Worm (Caenorhabditis elegans): ENCODE measurements around the gene Y44A6D.1.

DNA sequence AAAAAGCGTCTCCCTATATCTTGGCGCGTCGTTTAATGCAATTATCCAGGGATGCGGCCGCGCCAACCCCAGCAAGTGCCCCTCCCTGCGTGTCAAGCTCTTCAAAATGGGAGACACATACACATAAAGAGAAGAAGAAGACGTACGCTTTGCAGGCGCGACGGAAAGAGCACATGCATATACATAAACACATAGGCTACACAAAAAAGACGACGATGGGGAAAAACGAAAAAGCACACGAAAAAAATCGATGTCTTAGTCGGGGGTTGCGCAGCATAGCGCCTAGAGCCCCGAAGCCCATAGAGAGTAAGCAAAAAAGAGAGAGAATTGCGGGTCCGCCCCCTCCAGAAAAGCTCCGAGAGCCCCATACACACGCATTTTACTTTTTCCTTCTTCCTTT lies 728 bp downstream of the Y44A6D.1 start, which contains the start of gene tpan-1:
- TF ChIP-seq T22C8.4 (GFP tag; IDR thresholded peaks at IDR 0.05) (no peak), flt-1 (GFP tag; IDR thresholded peaks at IDR 0.05) (no peak), tab-1 (GFP tag; IDR thresholded peaks at IDR 0.05) (no peak), klf-2 (GFP tag; conservative IDR thresholded peaks at IDR 0.05) (no peak), ztf-23 (GFP tag; IDR thresholded peaks at IDR 0.05) (no peak), med-1 (GFP tag; optimal IDR thresholded peaks at IDR 0.05; ENCODE audit: insufficient read depth) (no peak), cog-1 (tag; optimal IDR thresholded peaks at IDR 0.05) (no peak)

Measured in whole organism, midembryonic.